Fruit fly (Drosophila melanogaster) whole organism, embryonic: ENCODE data around the gene CG5510.

ENCODE experiments used
- ATbp ChIP-seq: fragments of 200-800 bp; sonication (Bioruptor generic); optimal IDR thresholded peaks from 2 replicates; lab custom pipeline; 2017; ENCODE audit warnings: missing biosample characterization, mild to moderate bottlenecking, missing genetic modification characterization, missing genetic modification reagents
- CG10267 ChIP-seq: fragments of 200-800 bp; sonication (Bioruptor generic); optimal IDR thresholded peaks from 2 replicates; lab custom pipeline; 2018; ENCODE audit warnings: missing biosample characterization, mild to moderate bottlenecking, missing genetic modification characterization, moderate library complexity
- CG11560 ChIP-seq: fragments of 200-800 bp; sonication (Bioruptor generic); IDR thresholded peaks from 3 replicates; pipeline ENCODE4 v1.3.6; 2022; ENCODE audit warnings: missing biosample characterization, missing genetic modification characterization
- CG12659 ChIP-seq: fragments of 200-800 bp; sonication (Bioruptor generic); optimal IDR thresholded peaks from 3 replicates; lab custom pipeline; 2017; ENCODE audit warnings: mild to moderate bottlenecking, missing biosample characterization, missing genetic modification reagents, missing genetic modification characterization
- CG1603 ChIP-seq: fragments of 200-800 bp; sonication (Bioruptor generic); optimal IDR thresholded peaks from 2 replicates; lab custom pipeline; 2019; ENCODE audit warnings: missing biosample characterization, mild to moderate bottlenecking, missing genetic modification characterization, moderate library complexity
- CG16813 ChIP-seq: fragments of 200-800 bp; sonication (Bioruptor generic); IDR thresholded peaks from 3 replicates; pipeline ENCODE4 v1.3.6; 2022; ENCODE audit warnings: missing biosample characterization, missing genetic modification characterization; ENCODE audit not compliant: partially characterized antibody
- CG18262 ChIP-seq: fragments of 200-800 bp; optimal IDR thresholded peaks from 3 replicates; lab custom pipeline; 2019; ENCODE audit warnings: missing biosample characterization, mild to moderate bottlenecking, missing genetic modification characterization, moderate library complexity
- CG2678 ChIP-seq: fragments of 200-800 bp; sonication (Bioruptor generic); optimal IDR thresholded peaks from 3 replicates; lab custom pipeline; 2019; ENCODE audit warnings: missing biosample characterization, mild to moderate bottlenecking, missing genetic modification characterization, moderate library complexity
- CG2889 ChIP-seq: fragments of 200-800 bp; sonication (Bioruptor generic); IDR thresholded peaks from 3 replicates; pipeline ENCODE4 v1.3.6; 2022; ENCODE audit warnings: missing biosample characterization, missing genetic modification characterization
- CG3281 ChIP-seq: fragments of 200-800 bp; sonication (Bioruptor generic); optimal IDR thresholded peaks from 3 replicates; lab custom pipeline; 2017; ENCODE audit warnings: missing biosample characterization, mild to moderate bottlenecking, missing genetic modification characterization
- CG4360 ChIP-seq: fragments of 200-800 bp; sonication (Bioruptor generic); IDR thresholded peaks from 2 replicates; pipeline ENCODE4 v1.3.6; 2022; ENCODE audit warnings: missing biosample characterization, missing genetic modification characterization
- CG4730 ChIP-seq: fragments of 200-800 bp; sonication (Bioruptor generic); IDR thresholded peaks from 2 replicates; pipeline ENCODE4 v1.3.6; 2022; ENCODE audit warnings: missing biosample characterization, missing genetic modification characterization
- CG6175 ChIP-seq: fragments of 200-800 bp; sonication (Bioruptor generic); IDR thresholded peaks from 3 replicates; pipeline ENCODE4 v1.3.6; 2022; ENCODE audit warnings: missing biosample characterization, missing genetic modification characterization
- CG6272 ChIP-seq: fragments of 200-800 bp; sonication (Bioruptor generic); IDR thresholded peaks from 2 replicates; pipeline ENCODE4 v1.3.6; 2022; ENCODE audit warnings: missing biosample characterization, missing genetic modification characterization
- CG6791 ChIP-seq: fragments of 200-800 bp; sonication (Bioruptor generic); IDR thresholded peaks from 3 replicates; pipeline ENCODE4 v1.3.6; 2022; ENCODE audit warnings: missing biosample characterization, missing genetic modification characterization; ENCODE audit not compliant: partially characterized antibody
- CG7786 ChIP-seq: fragments of 200-800 bp; sonication (Bioruptor generic); optimal IDR thresholded peaks from 2 replicates; lab custom pipeline; 2016; ENCODE audit warnings: missing biosample characterization, missing genetic modification characterization
- CG9437 ChIP-seq: fragments of 200-800 bp; sonication (Bioruptor generic); optimal IDR thresholded peaks from 2 replicates; lab custom pipeline; 2018; ENCODE audit warnings: missing biosample characterization, mild to moderate bottlenecking, missing genetic modification characterization
- CG9932 ChIP-seq: fragments of 200-800 bp; sonication (Bioruptor generic); IDR thresholded peaks from 2 replicates; pipeline ENCODE4 v1.3.6; 2022; ENCODE audit warnings: missing biosample characterization, missing genetic modification characterization
- CoRest ChIP-seq: fragments of 200-800 bp; sonication (Bioruptor generic); optimal IDR thresholded peaks from 3 replicates; lab custom pipeline; 2018; ENCODE audit warnings: missing biosample characterization, mild to moderate bottlenecking, missing genetic modification characterization, moderate library complexity
- Dek ChIP-seq: fragments of 200-800 bp; sonication (Bioruptor generic); optimal IDR thresholded peaks from 3 replicates; lab custom pipeline; 2019; ENCODE audit warnings: missing biosample characterization, mild to moderate bottlenecking, missing genetic modification characterization, moderate library complexity
- Doc3 ChIP-seq: fragments of 200-800 bp; sonication (Bioruptor generic); IDR thresholded peaks from 3 replicates; pipeline ENCODE4 v1.3.6; 2022; ENCODE audit warnings: missing biosample characterization, missing genetic modification characterization; ENCODE audit not compliant: partially characterized antibody
- Fer1 ChIP-seq: fragments of 200-800 bp; sonication (Bioruptor generic); optimal IDR thresholded peaks from 2 replicates; lab custom pipeline; 2017; ENCODE audit warnings: missing biosample characterization, mild to moderate bottlenecking, missing genetic modification characterization
- H2.0 ChIP-seq: fragments of 200-800 bp; sonication (Bioruptor generic); IDR thresholded peaks from 2 replicates; pipeline ENCODE4 v1.3.6; 2022; ENCODE audit warnings: missing biosample characterization, missing genetic modification characterization
- Hsf ChIP-seq: fragments of 200-800 bp; sonication (Bioruptor generic); optimal IDR thresholded peaks from 3 replicates; lab custom pipeline; 2016; ENCODE audit warnings: missing biosample characterization, missing genetic modification characterization
- MBD-R2 ChIP-seq: fragments of 200-800 bp; sonication (Bioruptor generic); IDR thresholded peaks from 2 replicates; pipeline ENCODE4 v1.3.6; 2022; ENCODE audit warnings: missing biosample characterization, missing genetic modification characterization
- Nf-YC ChIP-seq: fragments of 200-800 bp; optimal IDR thresholded peaks from 3 replicates; lab custom pipeline; 2019; ENCODE audit warnings: missing biosample characterization, mild to moderate bottlenecking, missing genetic modification characterization, moderate library complexity
- Oaz ChIP-seq: fragments of 200-800 bp; sonication (Bioruptor generic); IDR thresholded peaks from 2 replicates; pipeline ENCODE4 v1.3.6; 2022; ENCODE audit warnings: missing biosample characterization, missing genetic modification characterization
- Sox100B ChIP-seq: fragments of 200-800 bp; sonication (Bioruptor generic); optimal IDR thresholded peaks from 3 replicates; lab custom pipeline; 2018; ENCODE audit warnings: missing biosample characterization, mild to moderate bottlenecking, missing genetic modification characterization
- Stat92E ChIP-seq, 3 experiments: fragments of >200 bp in 2 of 3; fragments of 200-800 bp in 1 of 3; sonication (Bioruptor generic) in 1 of 3; optimal IDR thresholded peaks; 2 replicates each; lab custom pipeline; 2017 to 2019; ENCODE audit warnings: missing biosample characterization in 3 of 3, missing genetic modification characterization in 3 of 3, mild to moderate bottlenecking in 1 of 3, moderate library complexity in 1 of 3
- Usf ChIP-seq: fragments of 200-800 bp; sonication (Bioruptor generic); optimal IDR thresholded peaks from 2 replicates; lab custom pipeline; 2017; ENCODE audit warnings: missing genotype, missing biosample characterization, missing genetic modification characterization
- abd-A ChIP-seq: fragments of 200-800 bp; sonication (Bioruptor generic); optimal IDR thresholded peaks from 3 replicates; lab custom pipeline; 2019; ENCODE audit warnings: missing biosample characterization, mild to moderate bottlenecking, missing genetic modification characterization, moderate library complexity
- amos ChIP-seq: fragments of 200-800 bp; sonication (Bioruptor generic); IDR thresholded peaks from 2 replicates; pipeline ENCODE4 v1.3.6; 2022; ENCODE audit warnings: missing biosample characterization, missing genetic modification characterization; ENCODE audit not compliant: partially characterized antibody
- cato ChIP-seq: fragments of 200-800 bp; sonication (Bioruptor generic); optimal IDR thresholded peaks from 2 replicates; lab custom pipeline; 2016; ENCODE audit warnings: missing biosample characterization, missing genetic modification characterization, borderline replicate concordance
- corto ChIP-seq: fragments of 200-800 bp; sonication (Bioruptor generic); optimal IDR thresholded peaks from 2 replicates; lab custom pipeline; 2016; ENCODE audit warnings: missing biosample characterization, mild to moderate bottlenecking, missing genetic modification characterization, moderate library complexity
- croc ChIP-seq: fragments of 200-800 bp; sonication (Bioruptor generic); conservative IDR thresholded peaks from 3 replicates; pipeline ENCODE4 v1.3.6; 2022; ENCODE audit warnings: missing biosample characterization, missing genetic modification characterization
- crol ChIP-seq: fragments of 200-800 bp; sonication (Bioruptor generic); IDR thresholded peaks from 2 replicates; pipeline ENCODE4 v1.3.6; 2022; ENCODE audit warnings: missing biosample characterization, missing genetic modification characterization
- fd102C ChIP-seq: fragments of 200-800 bp; sonication (Bioruptor generic); optimal IDR thresholded peaks from 2 replicates; lab custom pipeline; 2018; ENCODE audit warnings: missing biosample characterization, mild to moderate bottlenecking, missing genetic modification characterization, moderate library complexity
- gcm2 ChIP-seq: fragments of 200-800 bp; sonication (Bioruptor generic); optimal IDR thresholded peaks from 2 replicates; lab custom pipeline; 2016; ENCODE audit warnings: missing biosample characterization, missing genetic modification characterization
- grn ChIP-seq: fragments of 200-800 bp; sonication (Bioruptor generic); optimal IDR thresholded peaks from 3 replicates; lab custom pipeline; 2017; ENCODE audit warnings: missing biosample characterization, missing genetic modification characterization
- insv ChIP-seq, 2 experiments: fragments of 200-800 bp; sonication (Bioruptor generic); optimal IDR thresholded peaks; 3 replicates each; lab custom pipeline; 2016 to 2018; ENCODE audit warnings: missing biosample characterization in 2 of 2, missing genetic modification characterization in 2 of 2
- kay ChIP-seq: fragments of 200-800 bp; sonication (Bioruptor generic); optimal IDR thresholded peaks from 2 replicates; lab custom pipeline; 2016; ENCODE audit warnings: missing biosample characterization, missing genetic modification characterization
- lov ChIP-seq, 2 experiments: fragments of 200-800 bp in 1 of 2; fragments of >200 bp in 1 of 2; sonication (Bioruptor generic) in 1 of 2; IDR thresholded peaks in 1 of 2; optimal IDR thresholded peaks in 1 of 2; 2 replicates in 1 of 2; 3 replicates in 1 of 2; pipeline versions ENCODE4 v1.3.6 to Lab custom; 2017 to 2022; ENCODE audit warnings: missing biosample characterization in 1 of 2, missing genetic modification characterization in 1 of 2
- oc ChIP-seq: fragments of 200-800 bp; sonication (Bioruptor generic); optimal IDR thresholded peaks from 2 replicates; lab custom pipeline; 2018; ENCODE audit warnings: missing biosample characterization, mild to moderate bottlenecking, missing genetic modification characterization, moderate library complexity
- pb ChIP-seq: fragments of 200-800 bp; sonication (Bioruptor generic); optimal IDR thresholded peaks from 3 replicates; lab custom pipeline; 2016; ENCODE audit warnings: missing biosample characterization, missing genetic modification characterization
- run ChIP-seq: fragments of 200-800 bp; sonication (Bioruptor generic); optimal IDR thresholded peaks from 3 replicates; lab custom pipeline; 2018; ENCODE audit warnings: missing biosample characterization, mild to moderate bottlenecking, missing genetic modification characterization
- salm ChIP-seq: fragments of 200-800 bp; sonication (Bioruptor generic); optimal IDR thresholded peaks from 2 replicates; lab custom pipeline; 2018; ENCODE audit warnings: missing biosample characterization, mild to moderate bottlenecking, missing genetic modification characterization
- seq ChIP-seq: fragments of 200-800 bp; sonication (Bioruptor generic); IDR thresholded peaks from 2 replicates; pipeline ENCODE4 v1.3.6; 2022; ENCODE audit warnings: missing biosample characterization, missing genetic modification characterization
- sisA ChIP-seq: fragments of 200-800 bp; sonication (Bioruptor generic); IDR thresholded peaks from 2 replicates; pipeline ENCODE4 v1.3.6; 2022; ENCODE audit warnings: missing biosample characterization, missing genetic modification characterization
- so ChIP-seq: fragments of 200-800 bp; sonication (Bioruptor generic); IDR thresholded peaks from 3 replicates; pipeline ENCODE4 v1.3.6; 2022; ENCODE audit warnings: missing biosample characterization, missing genetic modification characterization
- stc ChIP-seq: fragments of 200-800 bp; sonication (Bioruptor generic); IDR thresholded peaks from 2 replicates; pipeline ENCODE4 v1.3.6; 2022; ENCODE audit warnings: missing biosample characterization, missing genetic modification characterization
- vfl ChIP-seq: fragments of 200-800 bp; sonication (Bioruptor generic); optimal IDR thresholded peaks from 2 replicates; lab custom pipeline; 2016; ENCODE audit warnings: missing biosample characterization, missing genetic modification characterization

Gene CG5510

DNA sequence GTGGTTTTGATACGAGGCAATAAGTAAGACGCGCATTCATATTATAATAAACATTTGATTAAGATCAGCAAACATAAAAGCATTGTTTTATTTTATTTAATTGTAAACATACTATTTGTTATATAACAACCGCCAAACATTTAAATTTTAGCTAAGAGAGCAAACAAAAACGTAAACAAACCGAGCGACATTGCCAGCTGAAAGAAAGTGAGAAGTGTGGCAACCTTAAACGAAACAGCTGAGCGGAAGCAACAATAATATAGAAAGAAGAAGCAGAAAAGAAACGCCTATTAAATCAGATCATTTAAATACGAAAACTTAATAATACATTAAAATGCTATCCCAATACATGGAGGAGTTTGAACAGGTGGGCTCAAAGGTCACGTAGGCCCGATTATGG is 34.8 kb downstream of the CG5510 start, which contains the start of gene Sec10 (continued):
- TF ChIP-seq Doc3 (GFP tag; lab: Robert Waterston, UW) (no peak), crol (no peak), MBD-R2 (peak; percentile 96), CG3281 (GFP tag; lab: Kevin White, UChicago) (no peak), CG6791 (GFP tag; lab: Robert Waterston, UW) (no peak), CG9932 (GFP tag; lab: Robert Waterston, UW) (no peak), Stat92E (GFP tag; optimal IDR thresholded peaks at IDR 0.05; lab: Kevin White, UChicago) (no peak), CG18262 (no peak), fd102C (no peak), Oaz (no peak), CG7786 (no peak), amos (no peak), CG4360 (no peak), CG1603 (tag; lab: Kevin White, UChicago) (no peak), Dek (tag; lab: Kevin White, UChicago) (no peak), Fer1 (GFP tag; lab: Kevin White, UChicago) (no peak), grn (no peak), Sox100B (GFP tag; lab: Kevin White, UChicago) (no peak), vfl (GFP tag; lab: Kevin White, UChicago) (no peak), Nf-YC (tag; lab: Kevin White, UChicago) (no peak), CG6272 (no peak), seq (no peak), abd-A (no peak), H2.0 (GFP tag; lab: Robert Waterston, UW) (no peak), Hsf (GFP tag; lab: Kevin White, UChicago) (peak; percentile 3), CG12659 (GFP tag; lab: Kevin White, UChicago) (no peak), CG6175 (GFP tag; lab: Robert Waterston, UW) (no peak), croc (GFP tag; lab: Robert Waterston, UW) (no peak), CG16813 (GFP tag; lab: Robert Waterston, UW) (no peak), CoRest (no peak), oc (tag; lab: Kevin White, UChicago) (no peak), CG2678 (no peak), lov (optimal IDR thresholded peaks at IDR 0.05; lab: Kevin White, UChicago) (no peak), lov (GFP tag; IDR thresholded peaks at IDR 0.05; lab: Robert Waterston, UW) (no peak), Usf (no peak), CG11560 (tag; lab: Robert Waterston, UW) (no peak), kay (GFP tag; lab: Kevin White, UChicago) (no peak), pb (GFP tag; lab: Kevin White, UChicago) (no peak), CG4730 (GFP tag; lab: Robert Waterston, UW) (no peak), sisA (GFP tag; lab: Robert Waterston, UW) (no peak), ATbp (GFP tag; lab: Kevin White, UChicago) (no peak), cato (GFP tag; lab: Kevin White, UChicago) (no peak), CG9437 (GFP tag; lab: Kevin White, UChicago) (peak; percentile 54), CG2889 (GFP tag; lab: Robert Waterston, UW) (no peak), corto (GFP tag; lab: Kevin White, UChicago) (no peak), run (tag; lab: Kevin White, UChicago) (no peak), CG10267 (tag; lab: Kevin White, UChicago) (peak; percentile 47), salm (tag; lab: Kevin White, UChicago) (no peak), insv (GFP tag; optimal IDR thresholded peaks at IDR 0.05; lab: Kevin White, UChicago) (no peak), stc (no peak), so (GFP tag; lab: Robert Waterston, UW) (no peak), gcm2 (GFP tag; lab: Kevin White, UChicago) (no peak)
